Worm (Caenorhabditis elegans): ENCODE measurements around the gene C39B10.3.

ce11 chrX:10428557-10428956 lies 15.4 kb upstream of the C39B10.3 start, which contains the start of gene mig-15:
- TF ChIP-seq ama-1 (optimal IDR thresholded peaks at IDR 0.05) (no peak), efl-1 (optimal IDR thresholded peaks at IDR 0.05) (no peak), efl-1 (GFP tag; optimal IDR thresholded peaks at IDR 0.05 in 1 of 2) (no peak), ceh-8 (GFP tag; optimal IDR thresholded peaks at IDR 0.05) (no peak), fkh-4 (tag; optimal IDR thresholded peaks at IDR 0.05; ENCODE audit: borderline replicate concordance) (no peak), elt-2 (tag; optimal IDR thresholded peaks at IDR 0.05) (no peak), fkh-10 (GFP tag; optimal IDR thresholded peaks at IDR 0.05) (no peak), ztf-11 (tag; optimal IDR thresholded peaks at IDR 0.05) (no peak), skn-1 (tag; optimal IDR thresholded peaks at IDR 0.05) (no peak), nhr-237 (tag; optimal IDR thresholded peaks at IDR 0.05) (no peak), tlp-1 (tag; optimal IDR thresholded peaks at IDR 0.05) (no peak), lsy-2 (tag; optimal IDR thresholded peaks at IDR 0.05) (no peak), swsn-7 (tag; optimal IDR thresholded peaks at IDR 0.05) (no peak)

Data from whole organism, L1 larva.